Fruit fly (Drosophila melanogaster) whole organism, embryonic: ENCODE results near the gene rt.

Source experiments
- Adf1 ChIP-seq: fragments of 200-800 bp; sonication (Bioruptor generic); IDR thresholded peaks from 2 replicates; pipeline ENCODE4 v1.3.6; 2022; ENCODE audit warnings: missing biosample characterization, missing genetic modification characterization
- Bdp1 ChIP-seq: fragments of 200-800 bp; sonication (Bioruptor generic); optimal IDR thresholded peaks from 3 replicates; lab custom pipeline; 2016; ENCODE audit warnings: missing biosample characterization, missing genetic modification characterization
- Bteb2 ChIP-seq: fragments of 200-800 bp; sonication (Bioruptor generic); optimal IDR thresholded peaks from 2 replicates; lab custom pipeline; 2016; ENCODE audit warnings: missing biosample characterization, missing genetic modification characterization
- CG10209 ChIP-seq: fragments of 200-800 bp; sonication (Bioruptor generic); optimal IDR thresholded peaks from 3 replicates; lab custom pipeline; 2017; ENCODE audit warnings: missing biosample characterization, mild to moderate bottlenecking, missing genetic modification characterization, missing genetic modification reagents
- CG10366 ChIP-seq: fragments of 200-800 bp; sonication (Bioruptor generic); IDR thresholded peaks from 2 replicates; pipeline ENCODE4 v1.3.6; 2022; ENCODE audit warnings: missing biosample characterization, missing genetic modification characterization
- CG11093 ChIP-seq: fragments of 200-800 bp; sonication (Bioruptor generic); IDR thresholded peaks from 3 replicates; pipeline ENCODE4 v1.3.6; 2022; ENCODE audit warnings: missing biosample characterization, missing genetic modification characterization
- CG13296 ChIP-seq: fragments of 200-800 bp; sonication (Bioruptor generic); optimal IDR thresholded peaks from 3 replicates; lab custom pipeline; 2018; ENCODE audit warnings: missing biosample characterization, mild to moderate bottlenecking, missing genetic modification characterization
- CG15073 ChIP-seq: fragments of 200-800 bp; sonication (Bioruptor generic); optimal IDR thresholded peaks from 2 replicates; lab custom pipeline; 2016; ENCODE audit warnings: missing biosample characterization, missing genetic modification characterization
- CG17328 ChIP-seq: fragments of 200-800 bp; sonication (Bioruptor generic); IDR thresholded peaks from 2 replicates; pipeline ENCODE4 v1.3.6; 2022; ENCODE audit warnings: missing biosample characterization, missing genetic modification characterization
- CG17612 ChIP-seq: fragments of 200-800 bp; sonication (Bioruptor generic); IDR thresholded peaks from 2 replicates; pipeline ENCODE4 v1.3.6; 2022; ENCODE audit warnings: missing biosample characterization, missing genetic modification characterization
- CG1792 ChIP-seq: fragments of 200-800 bp; sonication (Bioruptor generic); optimal IDR thresholded peaks from 2 replicates; lab custom pipeline; 2016; ENCODE audit warnings: missing biosample characterization, missing genetic modification characterization
- CG18262 ChIP-seq: fragments of 200-800 bp; optimal IDR thresholded peaks from 3 replicates; lab custom pipeline; 2019; ENCODE audit warnings: missing biosample characterization, mild to moderate bottlenecking, missing genetic modification characterization, moderate library complexity
- CG2875 ChIP-seq: fragments of 200-800 bp; sonication (Bioruptor generic); optimal IDR thresholded peaks from 2 replicates; lab custom pipeline; 2017; ENCODE audit warnings: missing biosample characterization, mild to moderate bottlenecking, missing genetic modification characterization, missing genetic modification reagents
- CG31441 ChIP-seq: fragments of 200-800 bp; sonication (Bioruptor generic); IDR thresholded peaks from 2 replicates; pipeline ENCODE4 v1.3.6; 2022; ENCODE audit warnings: missing biosample characterization, missing genetic modification characterization
- CG32532 ChIP-seq: fragments of 200-800 bp; sonication (Bioruptor generic); IDR thresholded peaks from 2 replicates; pipeline ENCODE4 v1.3.6; 2022; ENCODE audit warnings: missing biosample characterization, missing genetic modification characterization
- CG32772 ChIP-seq: fragments of 200-800 bp; sonication (Bioruptor generic); IDR thresholded peaks from 2 replicates; pipeline ENCODE4 v1.3.6; 2022; ENCODE audit warnings: missing biosample characterization, missing genetic modification characterization
- CG3726 ChIP-seq: fragments of 200-800 bp; sonication (Bioruptor generic); IDR thresholded peaks from 3 replicates; pipeline ENCODE4, ENCODE4 v1.3.6; 2022; ENCODE audit warnings: missing biosample characterization, missing genetic modification characterization
- CG3847 ChIP-seq: fragments of 200-800 bp; sonication (Bioruptor generic); IDR thresholded peaks from 2 replicates; pipeline ENCODE4 v1.3.6; 2022; ENCODE audit warnings: missing biosample characterization, missing genetic modification characterization
- CG4854 ChIP-seq: fragments of 200-800 bp; sonication (Bioruptor generic); optimal IDR thresholded peaks from 2 replicates; lab custom pipeline; 2016; ENCODE audit warnings: missing biosample characterization, missing genetic modification characterization, inconsistent platforms
- CG6683 ChIP-seq: fragments of 200-800 bp; sonication (Bioruptor generic); optimal IDR thresholded peaks from 2 replicates; lab custom pipeline; 2017; ENCODE audit warnings: missing biosample characterization, mild to moderate bottlenecking, missing genetic modification characterization, missing genetic modification reagents
- CG8388 ChIP-seq: fragments of 200-800 bp; sonication (Bioruptor generic); optimal IDR thresholded peaks from 2 replicates; lab custom pipeline; 2019; ENCODE audit warnings: missing biosample characterization, mild to moderate bottlenecking, missing genetic modification characterization, moderate library complexity
- CkIIα-i1 ChIP-seq: fragments of 200-800 bp; sonication (Bioruptor generic); IDR thresholded peaks from 2 replicates; pipeline ENCODE4 v1.3.6; 2022; ENCODE audit warnings: missing biosample characterization, missing genetic modification characterization
- Dbx ChIP-seq: fragments of 200-800 bp; sonication (Bioruptor generic); IDR thresholded peaks from 3 replicates; pipeline ENCODE4 v1.3.6; 2022; ENCODE audit warnings: missing biosample characterization, missing genetic modification characterization
- E2f2 ChIP-seq: fragments of 200-800 bp; sonication (Bioruptor generic); IDR thresholded peaks from 2 replicates; pipeline ENCODE4 v1.3.6; 2022; ENCODE audit warnings: missing biosample characterization, missing genetic modification characterization
- HHEX ChIP-seq: fragments of 200-800 bp; sonication (Bioruptor generic); optimal IDR thresholded peaks from 3 replicates; lab custom pipeline; 2017; ENCODE audit warnings: missing biosample characterization, mild to moderate bottlenecking, missing genetic modification characterization, missing genetic modification reagents
- Hey ChIP-seq: fragments of 200-800 bp; sonication (Bioruptor generic); optimal IDR thresholded peaks from 3 replicates; lab custom pipeline; 2018; ENCODE audit warnings: missing biosample characterization, mild to moderate bottlenecking, missing genetic modification characterization
- Max ChIP-seq: fragments of 200-800 bp; sonication (Bioruptor generic); optimal IDR thresholded peaks from 2 replicates; lab custom pipeline; 2016; ENCODE audit warnings: missing biosample characterization, mild to moderate bottlenecking, missing genetic modification characterization
- Mrtf ChIP-seq: fragments of 200-800 bp; sonication (Bioruptor generic); IDR thresholded peaks from 3 replicates; pipeline ENCODE4 v1.3.6; 2022; ENCODE audit warnings: missing biosample characterization, missing genetic modification characterization
- Sry-β ChIP-seq: fragments of 200-800 bp; sonication (Bioruptor generic); optimal IDR thresholded peaks from 2 replicates; lab custom pipeline; 2018; ENCODE audit warnings: missing biosample characterization, mild to moderate bottlenecking, missing genetic modification characterization, moderate library complexity
- YL-1 ChIP-seq: fragments of 200-800 bp; sonication (Bioruptor generic); optimal IDR thresholded peaks from 3 replicates; lab custom pipeline; 2017; ENCODE audit warnings: missing biosample characterization, mild to moderate bottlenecking, missing genetic modification characterization
- abd-A ChIP-seq: fragments of 200-800 bp; sonication (Bioruptor generic); optimal IDR thresholded peaks from 3 replicates; lab custom pipeline; 2019; ENCODE audit warnings: missing biosample characterization, mild to moderate bottlenecking, missing genetic modification characterization, moderate library complexity
- bigmax ChIP-seq: fragments of 200-800 bp; sonication (Bioruptor generic); optimal IDR thresholded peaks from 2 replicates; lab custom pipeline; 2018; ENCODE audit warnings: missing biosample characterization, mild to moderate bottlenecking, missing genetic modification characterization
- btn ChIP-seq: fragments of 200-800 bp; sonication (Bioruptor generic); optimal IDR thresholded peaks from 2 replicates; lab custom pipeline; 2016; ENCODE audit warnings: missing biosample characterization, missing genetic modification characterization
- dm ChIP-seq: fragments of 200-800 bp; sonication (Bioruptor generic); optimal IDR thresholded peaks from 3 replicates; lab custom pipeline; 2016; ENCODE audit warnings: missing biosample characterization, missing genetic modification characterization
- dpn ChIP-seq, 2 experiments: fragments of 200-800 bp; sonication (Bioruptor generic); optimal IDR thresholded peaks; 3 replicates each; lab custom pipeline; 2016; ENCODE audit warnings: missing biosample characterization in 2 of 2, missing genetic modification characterization in 2 of 2
- esg ChIP-seq: fragments of 200-800 bp; sonication (Bioruptor generic); conservative IDR thresholded peaks from 2 replicates; pipeline ENCODE4 v1.3.6; 2022; ENCODE audit warnings: missing biosample characterization, missing genetic modification characterization
- gcm ChIP-seq: fragments of 200-800 bp; sonication (Bioruptor generic); optimal IDR thresholded peaks from 2 replicates; lab custom pipeline; 2019; ENCODE audit warnings: missing biosample characterization, mild to moderate bottlenecking, missing genetic modification characterization, moderate library complexity
- grau ChIP-seq: fragments of 200-800 bp; optimal IDR thresholded peaks from 3 replicates; lab custom pipeline; 2019; ENCODE audit warnings: missing biosample characterization, mild to moderate bottlenecking, missing genetic modification characterization, moderate library complexity
- grn ChIP-seq: fragments of 200-800 bp; sonication (Bioruptor generic); optimal IDR thresholded peaks from 3 replicates; lab custom pipeline; 2017; ENCODE audit warnings: missing biosample characterization, missing genetic modification characterization
- hth ChIP-seq: fragments of >200 bp; optimal IDR thresholded peaks from 2 replicates; lab custom pipeline; 2017; ENCODE audit warnings: inconsistent platforms
- inv ChIP-seq: fragments of 200-800 bp; sonication (Bioruptor generic); IDR thresholded peaks from 2 replicates; pipeline ENCODE4 v1.3.6; 2022; ENCODE audit warnings: missing biosample characterization, missing genetic modification characterization; ENCODE audit not compliant: partially characterized antibody
- klu ChIP-seq: fragments of 200-800 bp; sonication (Bioruptor generic); IDR thresholded peaks from 2 replicates; pipeline ENCODE4 v1.3.6; 2022; ENCODE audit warnings: missing biosample characterization, missing genetic modification characterization
- mld ChIP-seq: fragments of 200-800 bp; sonication (Bioruptor generic); IDR thresholded peaks from 3 replicates; pipeline ENCODE4 v1.3.6; 2022; ENCODE audit warnings: missing biosample characterization, missing genetic modification characterization; ENCODE audit not compliant: partially characterized antibody
- onecut ChIP-seq: fragments of 200-800 bp; sonication (Bioruptor generic); IDR thresholded peaks from 2 replicates; pipeline ENCODE4 v1.3.6; 2022; ENCODE audit warnings: missing biosample characterization, missing genetic modification characterization
- pfk ChIP-seq: fragments of 200-800 bp; sonication (Bioruptor generic); optimal IDR thresholded peaks from 2 replicates; lab custom pipeline; 2018; ENCODE audit warnings: missing biosample characterization, mild to moderate bottlenecking, missing genetic modification characterization, moderate library complexity
- sim ChIP-seq: fragments of 200-800 bp; sonication (Bioruptor generic); IDR thresholded peaks from 2 replicates; pipeline ENCODE4 v1.3.6; 2022; ENCODE audit warnings: missing biosample characterization, missing genetic modification characterization
- slbo ChIP-seq: fragments of 200-800 bp; sonication (Bioruptor generic); IDR thresholded peaks from 2 replicates; pipeline ENCODE4 v1.3.6; 2022; ENCODE audit warnings: missing biosample characterization, missing genetic modification characterization
- slp2 ChIP-seq: fragments of 200-800 bp; sonication (Bioruptor generic); optimal IDR thresholded peaks from 2 replicates; lab custom pipeline; 2016; ENCODE audit warnings: missing biosample characterization, missing genetic modification characterization
- trh ChIP-seq: fragments of 200-800 bp; sonication (Bioruptor generic); optimal IDR thresholded peaks from 2 replicates; lab custom pipeline; 2016; ENCODE audit warnings: missing biosample characterization, missing genetic modification characterization
- zen ChIP-seq: fragments of 200-800 bp; sonication (Bioruptor generic); optimal IDR thresholded peaks from 3 replicates; lab custom pipeline; 2018; ENCODE audit warnings: missing biosample characterization, mild to moderate bottlenecking, missing genetic modification characterization, moderate library complexity

The rt gene

DNA sequence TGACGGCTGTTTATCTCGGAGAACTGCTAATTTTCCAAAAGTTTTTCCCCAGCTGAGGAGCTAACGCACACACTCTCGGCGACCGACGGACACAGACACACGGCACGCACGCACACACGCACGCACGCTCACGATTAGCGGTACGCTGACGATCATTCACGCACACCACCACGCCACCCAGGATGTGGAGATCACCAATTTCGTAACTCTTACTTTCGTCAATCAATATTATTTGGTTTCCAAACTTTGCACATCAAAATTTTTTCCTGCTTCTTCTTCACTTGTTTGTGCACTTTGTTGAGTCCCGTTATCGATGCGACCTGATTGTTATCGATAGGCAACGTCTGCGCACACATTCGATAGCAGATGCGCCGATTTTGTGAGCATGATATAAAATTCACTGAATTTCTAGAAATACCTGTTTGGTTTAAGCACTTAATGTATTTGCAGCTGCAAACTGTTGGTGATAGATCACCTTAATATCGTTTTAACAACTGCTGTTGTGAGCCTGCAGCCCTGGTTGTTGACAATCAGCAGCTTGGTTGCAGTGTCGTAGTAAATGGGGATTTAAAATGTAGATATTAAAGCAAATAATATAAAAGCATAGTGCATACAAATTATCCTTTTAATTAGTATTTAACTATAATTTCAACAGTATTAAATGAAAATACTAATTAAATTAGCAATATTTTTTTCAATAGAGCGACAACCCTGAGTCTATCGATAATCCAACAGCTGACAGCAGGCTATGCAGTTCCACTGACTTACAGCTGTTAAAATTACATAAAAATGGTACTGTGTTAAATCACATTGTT lies 25.4 kb downstream of the rt start, which contains the start of the genes CG7394 and Mob2 (continued):
- TF ChIP-seq abd-A (tag; lab: Kevin White, UChicago) (peak; percentile 75), Bteb2 (GFP tag; lab: Kevin White, UChicago) (peak; percentile 85), Max (peak; percentile 91), CG17328 (GFP tag; lab: Robert Waterston, UW) (peak; percentile 92), grn (peak; percentile 61), pfk (peak; percentile 7), HHEX (GFP tag; lab: Kevin White, UChicago) (peak; percentile 80), CG31441 (peak; percentile 84), bigmax (GFP tag; lab: Kevin White, UChicago) (no peak), CG1792 (GFP tag; lab: Kevin White, UChicago) (peak; percentile 47), zen (peak; percentile 79), CG6683 (GFP tag; lab: Kevin White, UChicago) (peak; percentile 63), YL-1 (GFP tag; lab: Kevin White, UChicago) (peak; percentile 64), CG11093 (GFP tag; lab: Robert Waterston, UW) (peak; percentile 86; the same call in 2 of the 3 replicates), CG3847 (GFP tag; lab: Robert Waterston, UW) (peak; percentile 89), CG10209 (peak; percentile 87), Dbx (GFP tag; lab: Robert Waterston, UW) (peak; percentile 96), Hey (tag; lab: Kevin White, UChicago) (peak; percentile 67), klu (GFP tag; lab: Robert Waterston, UW) (peak; percentile 80), slp2 (GFP tag; lab: Kevin White, UChicago) (peak; percentile 79), dm (peak; percentile 67), Adf1 (GFP tag; lab: Robert Waterston, UW) (peak; percentile 55; the same call in 1 of the 2 replicates), CG3726 (GFP tag; lab: Robert Waterston, UW) (peak; percentile 81), slbo (GFP tag; lab: Robert Waterston, UW) (peak; percentile 97), Sry-β (GFP tag; lab: Kevin White, UChicago) (peak; percentile 50), esg (GFP tag; lab: Robert Waterston, UW) (peak; percentile 80), CG18262 (tag; lab: Kevin White, UChicago) (peak; percentile 86), btn (peak; percentile 67), Bdp1 (GFP tag; lab: Kevin White, UChicago) (peak; percentile 80), grau (tag; lab: Kevin White, UChicago) (peak; percentile 90), gcm (GFP tag; lab: Kevin White, UChicago) (peak; percentile 74), hth (lab: Kevin White, UChicago) (no peak), E2f2 (GFP tag; lab: Robert Waterston, UW) (peak; percentile 70), CG8388 (peak; percentile 81), CG10366 (GFP tag; lab: Robert Waterston, UW) (peak; percentile 93), inv (GFP tag; lab: Robert Waterston, UW) (peak; percentile 79), CG17612 (GFP tag; lab: Robert Waterston, UW) (peak; percentile 84), CG15073 (peak; percentile 44), CG32532 (GFP tag; lab: Robert Waterston, UW) (peak; percentile 94), sim (GFP tag; lab: Robert Waterston, UW) (peak; percentile 59; the same call in 1 of the 2 replicates), onecut (GFP tag; lab: Robert Waterston, UW) (peak; percentile 65), CG2875 (GFP tag; lab: Kevin White, UChicago) (peak; percentile 37), Mrtf (peak; percentile 78), dpn (GFP tag; optimal IDR thresholded peaks at IDR 0.05; lab: Kevin White, UChicago) (peak; percentile 84 to 93), CG32772 (GFP tag; lab: Robert Waterston, UW) (peak; percentile 91), mld (GFP tag; lab: Robert Waterston, UW) (0 out of 3 replicates have a peak, but pooled peaks have one; percentile 71), trh (GFP tag; lab: Kevin White, UChicago) (peak; percentile 77), CG4854 (GFP tag; lab: Kevin White, UChicago) (peak; percentile 87), CG13296 (GFP tag; lab: Kevin White, UChicago) (peak; percentile 83), CkIIα-i1 (no peak)
